Worm (Caenorhabditis elegans): ENCODE results near the gene Y57G11C.499.

The Y57G11C.499 gene

DNA sequence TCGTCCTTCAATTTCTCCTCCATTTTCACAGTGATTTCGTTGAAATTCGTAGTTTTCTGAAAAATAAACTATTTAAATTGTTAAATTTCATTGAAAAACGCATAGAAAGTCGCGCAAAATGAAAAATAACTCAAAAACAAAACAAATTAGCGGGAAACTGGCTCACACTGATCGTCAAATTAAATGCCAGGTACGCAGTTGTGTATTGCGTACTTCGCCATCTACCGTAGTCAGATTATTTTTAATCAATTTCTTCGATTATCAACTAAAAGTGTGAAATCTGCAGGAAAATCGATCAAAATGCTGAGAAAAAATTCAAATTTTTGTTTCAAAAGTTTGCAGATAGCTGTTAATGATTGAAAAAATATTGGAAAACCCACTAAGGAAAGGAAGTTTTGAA is at the start of gene Y57G11C.499:
Gene Y57G11C.499, minus strand, starts transcription at position 23 of the 400 bp plus-strand sequence.
- TF ChIP-seq rcor-1 (GFP tag; IDR thresholded peaks at IDR 0.05): no peak
- peak; percentile 10 for TF ChIP-seq tbp1 (GFP tag; optimal IDR thresholded peaks at IDR 0.05)
- peak; percentile 56; the same call in 1 of the 2 replicates for TF ChIP-seq madf-6 (GFP tag; IDR thresholded peaks at IDR 0.05)
- no peak for TF ChIP-seq gei-17 (GFP tag; optimal IDR thresholded peaks at IDR 0.05)
- TF ChIP-seq hrde-1 (tag; optimal IDR thresholded peaks at IDR 0.05; ENCODE audit: borderline replicate concordance): no peak
- TF ChIP-seq snpc-4 (GFP tag; optimal IDR thresholded peaks at IDR 0.05): peak; percentile 78
- peak in 3 of 4 experiments; percentile 89 to 93 (median 91) for TF ChIP-seq snpc-4 (tag; optimal IDR thresholded peaks at IDR 0.05)
- no peak for TF ChIP-seq Y95B8A.8 (GFP tag; IDR thresholded peaks at IDR 0.05)
- TF ChIP-seq nhr-27 (tag; optimal IDR thresholded peaks at IDR 0.05): no peak
- peak; percentile 79 for TF ChIP-seq lsl-1 (GFP tag; optimal IDR thresholded peaks at IDR 0.05)
- TF ChIP-seq efl-1 (GFP tag; optimal IDR thresholded peaks at IDR 0.05): peak; percentile 8
- TF ChIP-seq attf-6 (GFP tag; IDR thresholded peaks at IDR 0.05): peak; percentile 88

DNA sequence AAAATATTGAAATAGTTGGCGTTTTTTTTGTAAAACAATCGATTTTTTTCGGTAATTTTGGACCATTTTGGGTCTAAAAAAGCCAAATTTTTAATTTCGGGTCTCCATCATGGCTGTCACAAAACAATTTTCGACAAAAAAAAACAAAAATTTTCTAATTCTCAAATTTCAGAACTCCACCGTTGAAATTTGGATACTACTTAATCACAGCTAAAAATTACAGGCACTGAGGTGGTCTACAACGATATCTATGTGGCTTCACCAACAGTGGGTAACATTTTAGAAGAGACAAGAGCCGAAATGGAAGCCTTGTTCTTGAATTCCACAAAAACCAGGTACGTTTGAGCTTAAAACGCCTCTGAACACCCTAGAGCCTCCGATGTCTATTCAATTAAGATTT is 47.6 kb upstream of the Y57G11C.499 start, which contains the start of gene Y57G11C.1142:
Gene Y57G11C.1142, plus strand, starts transcription at position 301 of the 400 bp plus-strand sequence.
- TF ChIP-seq B0019.2 (GFP tag; conservative IDR thresholded peaks at IDR 0.05): no peak
- no peak for TF ChIP-seq unc-62 (GFP tag; optimal IDR thresholded peaks at IDR 0.05)
- TF ChIP-seq nhr-80 (tag; optimal IDR thresholded peaks at IDR 0.05): no peak
- TF ChIP-seq snpc-1.3 (tag; optimal IDR thresholded peaks at IDR 0.05; ENCODE audit: insufficient read depth): no peak
- TF ChIP-seq ceh-79 (tag; optimal IDR thresholded peaks at IDR 0.05): no peak

DNA sequence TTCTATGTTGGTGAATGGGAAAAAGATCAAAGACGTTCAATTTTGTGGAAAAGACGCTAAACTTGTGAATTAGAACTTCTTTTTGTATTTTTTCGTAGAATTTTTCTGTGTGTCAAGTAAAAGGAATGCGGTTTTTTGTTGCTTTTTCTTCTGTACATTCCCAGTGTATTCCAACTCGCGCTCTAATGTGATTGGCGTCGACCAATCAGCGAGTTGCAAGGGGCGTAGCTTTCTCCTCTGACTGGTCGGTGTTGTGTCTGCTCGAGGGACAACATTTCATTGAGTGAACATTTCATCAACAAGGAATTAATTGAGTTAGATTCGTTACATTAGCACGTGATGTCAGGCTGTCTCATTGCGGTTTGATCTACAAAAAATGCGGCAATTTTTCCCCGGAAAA is 46.2 kb upstream of the Y57G11C.499 start:
- TF ChIP-seq let-526 (GFP tag; IDR thresholded peaks at IDR 0.05) (no peak), F39B2.1 (GFP tag; IDR thresholded peaks at IDR 0.05) (no peak), tbp1 (GFP tag; optimal IDR thresholded peaks at IDR 0.05) (no peak), K11D2.4 (GFP tag; IDR thresholded peaks at IDR 0.05) (no peak), D2030.7 (GFP tag; IDR thresholded peaks at IDR 0.05) (no peak), gei-17 (GFP tag; optimal IDR thresholded peaks at IDR 0.05) (no peak), snpc-1.1 (tag; optimal IDR thresholded peaks at IDR 0.05; ENCODE audit: insufficient read depth) (no peak), ztf-22 (GFP tag; optimal IDR thresholded peaks at IDR 0.05) (no peak), snpc-3.4 (tag; optimal IDR thresholded peaks at IDR 0.05) (no peak), efl-1 (GFP tag; optimal IDR thresholded peaks at IDR 0.05) (no peak), ceh-79 (tag; optimal IDR thresholded peaks at IDR 0.05) (no peak), cebp-2 (GFP tag; IDR thresholded peaks at IDR 0.05) (no peak), F57C9.4 (tag; optimal IDR thresholded peaks at IDR 0.05) (no peak), attf-6 (GFP tag; IDR thresholded peaks at IDR 0.05) (no peak), B0336.3 (GFP tag; IDR thresholded peaks at IDR 0.05) (no peak), hlh-26 (GFP tag; conservative IDR thresholded peaks at IDR 0.05) (no peak), chd-7 (tag; optimal IDR thresholded peaks at IDR 0.05) (no peak)

DNA sequence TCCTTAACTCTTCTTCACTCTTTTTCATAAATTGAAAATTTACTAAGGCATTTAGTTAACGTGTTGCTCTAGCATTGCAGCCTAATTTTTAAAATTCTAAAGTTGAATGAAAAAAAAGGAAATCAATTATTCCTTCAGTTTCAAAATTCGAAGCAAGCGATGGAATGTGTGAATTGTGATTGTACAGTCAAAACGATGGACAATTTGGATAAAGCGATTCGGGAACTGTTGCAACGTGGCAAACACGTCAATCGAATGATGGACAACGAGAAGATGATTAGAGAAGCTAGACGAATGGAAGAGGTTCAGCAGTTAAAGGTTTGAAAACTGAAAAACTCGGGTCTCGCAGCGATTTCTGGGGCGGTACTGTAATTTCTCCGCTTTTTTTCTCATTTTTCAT is 44.5 kb upstream of the Y57G11C.499 start, which contains the start of gene Y57G11C.14:
Gene Y57G11C.14, plus strand, starts transcription at position 126 of the 400 bp plus-strand sequence.
- 0 out of 2 replicates have a peak, but pooled peaks have one; percentile 26 for TF ChIP-seq ekl-4 (GFP tag; IDR thresholded peaks at IDR 0.05)
- TF ChIP-seq pbrm-1 (GFP tag; IDR thresholded peaks at IDR 0.05): no peak
- TF ChIP-seq F57A8.1 (GFP tag; optimal IDR thresholded peaks at IDR 0.05): no peak
- no peak for TF ChIP-seq K12H6.12 (tag; optimal IDR thresholded peaks at IDR 0.05)
- 0 out of 2 replicates have a peak, but pooled peaks have one; percentile 28 for TF ChIP-seq hmg-1.2 (GFP tag; IDR thresholded peaks at IDR 0.05)
- TF ChIP-seq ccch-3 (GFP tag; optimal IDR thresholded peaks at IDR 0.05): no peak
- TF ChIP-seq F33H1.4 (GFP tag; IDR thresholded peaks at IDR 0.05): 0 out of 2 replicates have a peak, but pooled peaks have one; percentile 5
- peak; percentile 88 for TF ChIP-seq attf-6 (GFP tag; IDR thresholded peaks at IDR 0.05)
- no peak for TF ChIP-seq bed-1 (GFP tag; IDR thresholded peaks at IDR 0.05)
- TF ChIP-seq Y53G8AR.9 (GFP tag; conservative IDR thresholded peaks at IDR 0.05): 0 out of 2 replicates have a peak, but pooled peaks have one; percentile 30
- peak; percentile 55 for TF ChIP-seq hrde-1 (tag; optimal IDR thresholded peaks at IDR 0.05; ENCODE audit: borderline replicate concordance)
- TF ChIP-seq snpc-4 (GFP tag; optimal IDR thresholded peaks at IDR 0.05): no peak
- TF ChIP-seq snpc-4 (tag; optimal IDR thresholded peaks at IDR 0.05): peak in 1 of 4 experiments; percentile 85
- 0 out of 2 replicates have a peak, but pooled peaks have one; percentile 15 for TF ChIP-seq mcd-1 (GFP tag; IDR thresholded peaks at IDR 0.05)
- 0 out of 2 replicates have a peak, but pooled peaks have one; percentile 41 for TF ChIP-seq hsf-1 (GFP tag; IDR thresholded peaks at IDR 0.05)
- peak; percentile 23 for TF ChIP-seq atf-7 (tag; optimal IDR thresholded peaks at IDR 0.05)
- TF ChIP-seq madf-3 (GFP tag; IDR thresholded peaks at IDR 0.05): 0 out of 2 replicates have a peak, but pooled peaks have one; percentile 67

Data from whole organism, young adult.